Worm (Caenorhabditis elegans) whole organism, L3 larva: ENCODE measurements around the gene elmd-1.

Source experiments
- pqm-1 ChIP-seq: fragments of 150-350 bp; optimal IDR thresholded peaks from 2 replicates; lab custom pipeline; 2017; ENCODE audit warnings: missing biosample characterization, missing genetic modification characterization, inconsistent platforms
- ztf-4 ChIP-seq: fragments of 150-350 bp; optimal IDR thresholded peaks from 2 replicates; lab custom pipeline; 2014; ENCODE audit warnings: missing biosample characterization, missing genetic modification characterization

DNA sequence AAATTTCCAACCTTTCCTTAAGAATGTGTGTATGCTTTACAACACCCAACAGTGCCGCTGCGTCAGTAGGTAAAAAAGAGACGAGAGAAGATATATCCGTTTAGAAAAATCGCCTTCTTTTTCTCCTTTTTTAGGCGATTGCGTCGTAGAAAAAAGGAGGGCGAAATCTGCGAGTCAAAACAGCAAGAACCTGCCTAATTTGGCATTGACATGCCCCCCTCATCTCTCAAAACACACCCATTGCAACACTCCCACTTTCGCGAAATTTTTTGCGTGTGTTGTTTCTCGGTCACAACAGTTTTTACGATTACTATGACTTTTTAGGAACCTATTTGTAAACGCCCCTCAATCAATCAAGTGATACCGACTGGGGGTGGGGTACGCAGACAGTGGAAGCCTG lies 38.0 kb upstream of the elmd-1 start:
- TF ChIP-seq pqm-1 (tag; lab: Kevin White, UChicago) (no peak), ztf-4 (tag; lab: Kevin White, UChicago) (no peak)
